Worm (Caenorhabditis elegans) whole organism, young adult: ENCODE measurements around the gene C17F4.3.

ENCODE experiments used
- B0019.2 ChIP-seq: fragments of 200-800 bp; sonication (Bioruptor generic); conservative IDR thresholded peaks from 2 replicates; pipeline ENCODE4 v1.3.6; 2022; ENCODE audit warnings: missing genetic modification reagents, missing genetic modification characterization, missing compliant biosample characterization
- F39B2.1 ChIP-seq: fragments of 200-800 bp; sonication (Bioruptor generic); IDR thresholded peaks from 2 replicates; pipeline ENCODE4 v1.3.6; 2022; ENCODE audit warnings: missing genetic modification reagents, missing genetic modification characterization, missing compliant biosample characterization
- ceh-100 ChIP-seq: fragments of 200-800 bp; sonication (Bioruptor generic); IDR thresholded peaks from 2 replicates; pipeline ENCODE4 v1.3.6; 2022; ENCODE audit warnings: missing genetic modification reagents, missing genetic modification characterization, missing compliant biosample characterization
- efl-1 ChIP-seq: fragments of 150-350 bp; optimal IDR thresholded peaks from 2 replicates; lab custom pipeline; 2014; ENCODE audit warnings: missing biosample characterization, missing genetic modification reagents, missing genetic modification characterization
- nfya-1 ChIP-seq: sonication (generic microtip); optimal IDR thresholded peaks from 2 replicates; lab custom pipeline; 2017; ENCODE audit warnings: antibody characterized with exemption, missing compliant biosample characterization, missing genetic modification characterization, borderline replicate concordance; ENCODE audit not compliant: insufficient read depth
- sdz-38 ChIP-seq: sonication (generic microtip); optimal IDR thresholded peaks from 2 replicates; lab custom pipeline; 2016; ENCODE audit warnings: missing genotype, missing genetic modification characterization, missing compliant biosample characterization

ce11 chrII:3209251-3209650 lies 31.1 kb upstream of the C17F4.3 start, which contains the start of gene ZC239.6:
- no peak for TF ChIP-seq ceh-100 (GFP tag; lab: Robert Waterston, UW)
- no peak for TF ChIP-seq nfya-1 (tag; lab: Kevin White, UChicago)
- TF ChIP-seq efl-1 (GFP tag; lab: Kevin White, UChicago): no peak
- TF ChIP-seq sdz-38: no peak
- no peak for TF ChIP-seq B0019.2 (GFP tag; lab: Robert Waterston, UW)
- no peak for TF ChIP-seq F39B2.1 (GFP tag; lab: Robert Waterston, UW)
